Worm (Caenorhabditis elegans) whole organism, mixed stage, embryonic: ENCODE results near the gene M04C3.1.

ENCODE experiments used
- ham-2 ChIP-seq: fragments of 200-800 bp; sonication (Bioruptor generic); optimal IDR thresholded peaks from 2 replicates; lab custom pipeline; 2018; ENCODE audit warnings: mild to moderate bottlenecking, missing genetic modification characterization, missing compliant biosample characterization
- nhr-237 ChIP-seq: fragments of 150-350 bp; optimal IDR thresholded peaks from 2 replicates; lab custom pipeline; 2014; ENCODE audit warnings: missing biosample characterization, missing genetic modification characterization
- pha-4 ChIP-seq: fragments of 150-350 bp; optimal IDR thresholded peaks from 2 replicates; lab custom pipeline; 2018; ENCODE audit warnings: missing biosample characterization, missing genetic modification reagents, missing genetic modification characterization
- ztf-11 ChIP-seq: fragments of 150-350 bp; optimal IDR thresholded peaks from 2 replicates; lab custom pipeline; 2014; ENCODE audit warnings: missing biosample characterization, missing genetic modification characterization

ce11 chrV:19405276-19405815, 40.1 kb downstream of the M04C3.1 start, which contains the start of the genes C25F9.6 and C25F9.10:
- no peak for TF ChIP-seq nhr-237 (tag; lab: Kevin White, UChicago)
- no peak for TF ChIP-seq ztf-11 (tag; lab: Kevin White, UChicago)
- no peak for TF ChIP-seq ham-2
- no peak for TF ChIP-seq pha-4
